Worm (Caenorhabditis elegans): ENCODE data around the gene osm-9.

Gene osm-9

DNA sequence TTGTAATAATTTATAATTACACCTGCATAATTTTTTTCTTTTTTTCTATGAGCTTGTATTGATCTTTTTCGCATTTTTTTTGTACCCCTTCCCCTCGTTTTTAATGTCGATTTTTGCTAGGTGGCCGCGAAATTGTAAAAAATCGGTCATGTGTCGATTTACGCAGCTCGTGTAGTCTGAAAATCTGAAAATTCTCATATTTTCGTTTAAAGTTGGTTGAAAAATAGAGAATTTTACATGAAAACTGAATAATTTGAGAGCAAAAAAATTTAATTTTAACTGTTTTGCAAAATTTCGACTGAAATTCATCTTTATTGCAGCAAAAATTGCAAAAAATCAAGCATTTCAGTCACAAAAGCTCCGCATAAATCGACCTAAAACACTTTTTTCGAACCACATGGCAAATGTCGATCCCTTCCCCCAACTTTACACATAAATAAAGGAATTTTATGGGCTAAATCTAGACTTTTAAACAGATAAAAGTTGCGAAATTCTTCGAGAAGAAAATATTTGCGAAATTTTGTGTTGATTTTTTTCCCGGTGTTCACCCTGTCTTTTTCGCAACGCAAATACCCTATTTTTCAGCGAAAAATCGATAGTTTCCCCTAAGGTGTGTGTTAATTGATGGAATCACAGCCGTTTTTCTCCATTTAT lies 31.0 kb downstream of the osm-9 start:
- TF ChIP-seq Y56A3A.18 (GFP tag; IDR thresholded peaks at IDR 0.05) (no peak), lin-35 (GFP tag; optimal IDR thresholded peaks at IDR 0.05) (peak in 1 of 3 experiments; percentile 30), B0336.3 (GFP tag; IDR thresholded peaks at IDR 0.05) (peak; percentile 17; the same call in 1 of the 2 replicates), sea-2 (GFP tag; IDR thresholded peaks at IDR 0.05) (no peak), ztf-18 (tag; optimal IDR thresholded peaks at IDR 0.05) (no peak), ama-1 (optimal IDR thresholded peaks at IDR 0.05) (no peak), ama-1 (GFP tag; optimal IDR thresholded peaks at IDR 0.05) (no peak), cebp-1 (GFP tag; IDR thresholded peaks at IDR 0.05) (0 out of 2 replicates have a peak, but pooled peaks have one; percentile 35), cebp-1 (tag; optimal IDR thresholded peaks at IDR 0.05) (peak; percentile 88)

DNA sequence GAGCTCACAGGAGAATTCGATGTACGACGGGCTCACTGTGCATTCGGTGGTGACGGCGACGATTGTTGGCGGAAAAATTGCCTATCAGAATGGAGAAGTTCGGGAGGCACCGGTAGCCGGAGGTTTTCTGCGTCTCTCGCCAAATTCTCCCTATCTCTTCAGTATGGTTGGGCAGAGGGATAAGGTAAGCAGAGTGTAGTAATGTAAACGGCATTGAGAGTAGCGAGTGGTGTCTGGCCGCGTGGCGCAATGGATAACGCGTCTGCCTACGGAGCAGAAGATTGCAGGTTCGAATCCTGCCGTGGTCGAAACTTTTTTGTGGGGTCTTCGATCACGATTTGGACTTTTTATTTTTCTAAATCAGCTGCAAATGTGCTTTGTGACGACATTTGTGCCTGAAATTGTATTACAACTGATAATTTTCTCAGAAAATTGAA lies 32.6 kb downstream of the osm-9 start:
- TF ChIP-seq him-1 (tag; optimal IDR thresholded peaks at IDR 0.05) (no peak), cebp-2 (GFP tag; IDR thresholded peaks at IDR 0.05) (no peak), bed-2 (GFP tag; IDR thresholded peaks at IDR 0.05) (0 out of 2 replicates have a peak, but pooled peaks have one; percentile 6), let-607 (tag; optimal IDR thresholded peaks at IDR 0.05) (no peak), madf-8 (GFP tag; conservative IDR thresholded peaks at IDR 0.05) (0 out of 2 replicates have a peak, but pooled peaks have one; percentile 10), rpc-1 (optimal IDR thresholded peaks at IDR 0.05) (peak; percentile 66), rpc-1 (tag; optimal IDR thresholded peaks at IDR 0.05) (peak; percentile 78), ceh-27 (GFP tag; optimal IDR thresholded peaks at IDR 0.05) (peak; percentile 53), F49E8.2 (tag; optimal IDR thresholded peaks at IDR 0.05; ENCODE audit: insufficient read depth) (peak; percentile 59), D2030.7 (GFP tag; IDR thresholded peaks at IDR 0.05) (peak; percentile 51), nhr-90 (tag; optimal IDR thresholded peaks at IDR 0.05) (peak; percentile 67), ama-1 (optimal IDR thresholded peaks at IDR 0.05) (no peak), ama-1 (GFP tag; optimal IDR thresholded peaks at IDR 0.05) (peak; percentile 4 to 22), let-526 (GFP tag; IDR thresholded peaks at IDR 0.05) (no peak), T07F8.4 (tag; optimal IDR thresholded peaks at IDR 0.05) (peak; percentile 33), ceh-91 (GFP tag; IDR thresholded peaks at IDR 0.05) (0 out of 2 replicates have a peak, but pooled peaks have one; percentile 21), rcor-1 (GFP tag; IDR thresholded peaks at IDR 0.05) (peak; percentile 57), F55B11.4 (tag; optimal IDR thresholded peaks at IDR 0.05; ENCODE audit: borderline replicate concordance, insufficient read depth) (no peak), bed-1 (GFP tag; IDR thresholded peaks at IDR 0.05) (no peak), hlh-12 (tag; optimal IDR thresholded peaks at IDR 0.05) (peak; percentile 43), ztf-18 (tag; optimal IDR thresholded peaks at IDR 0.05) (peak; percentile 47), lag-1 (GFP tag; IDR thresholded peaks at IDR 0.05) (no peak), Y56A3A.18 (GFP tag; IDR thresholded peaks at IDR 0.05) (0 out of 2 replicates have a peak, but pooled peaks have one; percentile 23), lsl-1 (GFP tag; optimal IDR thresholded peaks at IDR 0.05) (peak; percentile 25), ztf-25 (GFP tag; IDR thresholded peaks at IDR 0.05) (peak; percentile 68; the same call in 1 of the 2 replicates), K11D2.4 (GFP tag; IDR thresholded peaks at IDR 0.05) (0 out of 2 replicates have a peak, but pooled peaks have one; percentile 28), xnd-1 (tag; optimal IDR thresholded peaks at IDR 0.05) (no peak), tbp1 (GFP tag; optimal IDR thresholded peaks at IDR 0.05) (peak; percentile 93), nfya-1 (tag; optimal IDR thresholded peaks at IDR 0.05; ENCODE audit: borderline replicate concordance, insufficient read depth) (no peak), zim-3 (tag; optimal IDR thresholded peaks at IDR 0.05) (peak; percentile 57), ceh-40 (GFP tag; IDR thresholded peaks at IDR 0.05) (0 out of 2 replicates have a peak, but pooled peaks have one; percentile 63), F22D6.2 (tag; optimal IDR thresholded peaks at IDR 0.05) (no peak), B0019.2 (GFP tag; conservative IDR thresholded peaks at IDR 0.05) (0 out of 2 replicates have a peak, but pooled peaks have one; percentile 27), ztf-28 (GFP tag; IDR thresholded peaks at IDR 0.05) (peak; percentile 75; the same call in 1 of the 2 replicates), F39B2.1 (GFP tag; IDR thresholded peaks at IDR 0.05) (no peak), hlh-26 (GFP tag; conservative IDR thresholded peaks at IDR 0.05) (no peak), nhr-179 (tag; optimal IDR thresholded peaks at IDR 0.05) (no peak), aptf-3 (GFP tag; IDR thresholded peaks at IDR 0.05) (no peak), F37B4.10 (GFP tag; IDR thresholded peaks at IDR 0.05) (no peak), chd-7 (tag; optimal IDR thresholded peaks at IDR 0.05) (peak; percentile 60), nhr-120 (GFP tag; IDR thresholded peaks at IDR 0.05) (no peak)
